Worm (Caenorhabditis elegans): Measurements from ENCODE around the gene F29F11.20.

- TF ChIP-seq nhr-11 (tag; optimal IDR thresholded peaks at IDR 0.05) (no peak), mbf-1 (tag; optimal IDR thresholded peaks at IDR 0.05) (no peak), lin-13 (GFP tag; optimal IDR thresholded peaks at IDR 0.05) (no peak), unc-62 (GFP tag; optimal IDR thresholded peaks at IDR 0.05) (no peak), ztf-11 (tag; optimal IDR thresholded peaks at IDR 0.05) (no peak), snpc-4 (tag; optimal IDR thresholded peaks at IDR 0.05) (no peak), ceh-16 (tag; optimal IDR thresholded peaks at IDR 0.05) (no peak)
Measured at ce11 chrV:10711829-10712607, 24.3 kb downstream of the F29F11.20 start.
